Worm (Caenorhabditis elegans): Measurements from ENCODE around the gene srt-54.
A peak's percentile ranks its signal among the peaks of the same experiment; 100 is the strongest.

srt-54 gene

ce11 chrII:97992-98763 lies 18.8 kb upstream of the srt-54 start, which contains the start of the genes luc-7L3 and sftb-6 (continued):
- TF ChIP-seq ces-1 (GFP tag; optimal IDR thresholded peaks at IDR 0.05) (no peak), irx-1 (tag; optimal IDR thresholded peaks at IDR 0.05) (peak; percentile 73), sup-37 (GFP tag; optimal IDR thresholded peaks at IDR 0.05) (peak; percentile 50), C04F5.9 (tag; optimal IDR thresholded peaks at IDR 0.05) (peak; percentile 54), nhr-90 (tag; optimal IDR thresholded peaks at IDR 0.05; ENCODE audit: poor library complexity) (peak; percentile 75), hpl-2 (GFP tag; optimal IDR thresholded peaks at IDR 0.05) (no peak), nhr-71 (tag; optimal IDR thresholded peaks at IDR 0.05) (peak; percentile 84), egl-27 (tag; optimal IDR thresholded peaks at IDR 0.05) (no peak), F16B12.6 (tag; optimal IDR thresholded peaks at IDR 0.05) (peak; percentile 28), C16A3.4 (tag; optimal IDR thresholded peaks at IDR 0.05) (peak; percentile 49), egl-13 (tag; optimal IDR thresholded peaks at IDR 0.05) (peak; percentile 55), sptf-1 (tag; optimal IDR thresholded peaks at IDR 0.05) (no peak), lin-14 (GFP tag; optimal IDR thresholded peaks at IDR 0.05) (no peak), rnt-1 (tag; optimal IDR thresholded peaks at IDR 0.05) (peak; percentile 19), unc-62 (GFP tag; optimal IDR thresholded peaks at IDR 0.05) (no peak), fkh-10 (GFP tag; optimal IDR thresholded peaks at IDR 0.05) (no peak), ztf-11 (tag; optimal IDR thresholded peaks at IDR 0.05) (peak in 1 of 2 experiments; percentile 24), unc-30 (tag; optimal IDR thresholded peaks at IDR 0.05) (no peak), pag-3 (tag; optimal IDR thresholded peaks at IDR 0.05; ENCODE audit: borderline replicate concordance, insufficient read depth) (no peak), Y116A8C.19 (tag; optimal IDR thresholded peaks at IDR 0.05; ENCODE audit: borderline replicate concordance) (no peak), fkh-4 (tag; optimal IDR thresholded peaks at IDR 0.05; ENCODE audit: borderline replicate concordance) (no peak), ama-1 (optimal IDR thresholded peaks at IDR 0.05) (no peak), swsn-7 (tag; optimal IDR thresholded peaks at IDR 0.05) (peak; percentile 79), ceh-8 (GFP tag; optimal IDR thresholded peaks at IDR 0.05) (peak; percentile 38), nhr-11 (tag; optimal IDR thresholded peaks at IDR 0.05) (no peak), fos-1 (tag; optimal IDR thresholded peaks at IDR 0.05) (no peak), ceh-82 (tag; optimal IDR thresholded peaks at IDR 0.05) (peak in 2 of 3 experiments; percentile 25 to 33), unc-98 (GFP tag; IDR thresholded peaks at IDR 0.05) (0 out of 2 replicates have a peak, but pooled peaks have one; percentile 20), nhr-47 (tag; optimal IDR thresholded peaks at IDR 0.05) (peak; percentile 89), unc-86 (tag; optimal IDR thresholded peaks at IDR 0.05) (peak; percentile 53), aha-1 (tag; optimal IDR thresholded peaks at IDR 0.05) (no peak), ztf-4 (tag; optimal IDR thresholded peaks at IDR 0.05) (no peak), ceh-88 (GFP tag; IDR thresholded peaks at IDR 0.05) (peak; percentile 67), xbp-1 (tag; optimal IDR thresholded peaks at IDR 0.05) (peak; percentile 74), lsy-2 (tag; optimal IDR thresholded peaks at IDR 0.05) (peak; percentile 74 to 81), isw-1 (GFP tag; IDR thresholded peaks at IDR 0.05) (peak; percentile 79), nhr-19 (GFP tag; conservative IDR thresholded peaks at IDR 0.05) (peak; percentile 75), zag-1 (tag; optimal IDR thresholded peaks at IDR 0.05) (no peak), zip-4 (GFP tag; optimal IDR thresholded peaks at IDR 0.05) (peak; percentile 55), elt-2 (tag; optimal IDR thresholded peaks at IDR 0.05) (peak; percentile 9), efl-3 (GFP tag; optimal IDR thresholded peaks at IDR 0.05) (no peak), vab-15 (tag; optimal IDR thresholded peaks at IDR 0.05) (no peak), efl-1 (optimal IDR thresholded peaks at IDR 0.05) (peak; percentile 38 to 48), efl-1 (GFP tag; optimal IDR thresholded peaks at IDR 0.05 in 1 of 2) (peak; percentile 61 to 87), snu-23 (GFP tag; optimal IDR thresholded peaks at IDR 0.05) (peak; percentile 73), fkh-8 (tag; optimal IDR thresholded peaks at IDR 0.05) (peak; percentile 76), sox-4 (tag; optimal IDR thresholded peaks at IDR 0.05) (peak; percentile 65), lin-39 (tag; optimal IDR thresholded peaks at IDR 0.05) (peak; percentile 56), C34B4.2 (tag; optimal IDR thresholded peaks at IDR 0.05) (no peak), nhr-28 (tag; optimal IDR thresholded peaks at IDR 0.05) (no peak), nhr-77 (tag; optimal IDR thresholded peaks at IDR 0.05) (peak; percentile 24), mab-9 (GFP tag; IDR thresholded peaks at IDR 0.05) (peak; percentile 74; the same call in 1 of the 2 replicates)

Measured in whole organism, L1 larva.